Fruit fly (Drosophila melanogaster) whole organism, embryonic: Measurements from ENCODE around the gene Cerk.

Source experiments
- Aef1 ChIP-seq: fragments of 200-800 bp; sonication (Bioruptor generic); IDR thresholded peaks from 3 replicates; pipeline ENCODE4 v1.3.6; 2022; ENCODE audit warnings: missing biosample characterization, missing genetic modification characterization
- CG10366 ChIP-seq: fragments of 200-800 bp; sonication (Bioruptor generic); IDR thresholded peaks from 2 replicates; pipeline ENCODE4 v1.3.6; 2022; ENCODE audit warnings: missing biosample characterization, missing genetic modification characterization
- CG11247 ChIP-seq: fragments of 200-800 bp; sonication (Bioruptor generic); IDR thresholded peaks from 2 replicates; pipeline ENCODE4 v1.3.6; 2022; ENCODE audit warnings: missing biosample characterization, missing genetic modification characterization
- CG12942 ChIP-seq: fragments of 200-800 bp; sonication (Bioruptor generic); optimal IDR thresholded peaks from 3 replicates; lab custom pipeline; 2016; ENCODE audit warnings: missing biosample characterization, missing genetic modification characterization
- CG13624 ChIP-seq: fragments of 200-800 bp; sonication (Bioruptor generic); optimal IDR thresholded peaks from 2 replicates; lab custom pipeline; 2016; ENCODE audit warnings: missing biosample characterization, missing genetic modification characterization
- CG13775 ChIP-seq: fragments of 200-800 bp; sonication (Bioruptor generic); optimal IDR thresholded peaks from 3 replicates; lab custom pipeline; 2017; ENCODE audit warnings: missing biosample characterization, mild to moderate bottlenecking, missing genetic modification characterization
- CG14050 ChIP-seq: fragments of 200-800 bp; sonication (Bioruptor generic); IDR thresholded peaks from 3 replicates; pipeline ENCODE4 v1.3.6; 2022; ENCODE audit warnings: missing biosample characterization, missing genetic modification characterization
- CG15011 ChIP-seq: fragments of 200-800 bp; sonication (Bioruptor generic); optimal IDR thresholded peaks from 3 replicates; lab custom pipeline; 2018; ENCODE audit warnings: missing biosample characterization, mild to moderate bottlenecking, missing genetic modification characterization
- CG1603 ChIP-seq: fragments of 200-800 bp; sonication (Bioruptor generic); optimal IDR thresholded peaks from 2 replicates; lab custom pipeline; 2019; ENCODE audit warnings: missing biosample characterization, mild to moderate bottlenecking, missing genetic modification characterization, moderate library complexity
- CG17385 ChIP-seq: fragments of 200-800 bp; sonication (Bioruptor generic); optimal IDR thresholded peaks from 3 replicates; lab custom pipeline; 2018; ENCODE audit warnings: missing biosample characterization, mild to moderate bottlenecking, missing genetic modification characterization
- CG18599 ChIP-seq: fragments of 200-800 bp; sonication (Bioruptor generic); optimal IDR thresholded peaks from 3 replicates; lab custom pipeline; 2017; ENCODE audit warnings: missing biosample characterization, missing genetic modification characterization, mild to moderate bottlenecking, moderate library complexity, missing genetic modification reagents
- CG2712 ChIP-seq: fragments of 200-800 bp; optimal IDR thresholded peaks from 3 replicates; lab custom pipeline; 2019; ENCODE audit warnings: missing biosample characterization, mild to moderate bottlenecking, missing genetic modification characterization, moderate library complexity
- CG30431 ChIP-seq: fragments of 200-800 bp; sonication (Bioruptor generic); optimal IDR thresholded peaks from 2 replicates; lab custom pipeline; 2017; ENCODE audit warnings: missing biosample characterization, missing genetic modification characterization
- CG34422 ChIP-seq: fragments of 200-800 bp; sonication (Bioruptor generic); IDR thresholded peaks from 3 replicates; pipeline ENCODE4 v1.3.6; 2022; ENCODE audit warnings: missing biosample characterization, missing genetic modification characterization
- CG4707 ChIP-seq: fragments of 200-800 bp; sonication (Bioruptor generic); optimal IDR thresholded peaks from 2 replicates; lab custom pipeline; 2018; ENCODE audit warnings: missing biosample characterization, mild to moderate bottlenecking, missing genetic modification characterization, moderate library complexity
- CG7928 ChIP-seq: fragments of 200-800 bp; sonication (Bioruptor generic); optimal IDR thresholded peaks from 2 replicates; lab custom pipeline; 2017; ENCODE audit warnings: missing biosample characterization, mild to moderate bottlenecking, missing genetic modification characterization
- CG8359 ChIP-seq: fragments of 200-800 bp; sonication (Bioruptor generic); optimal IDR thresholded peaks from 2 replicates; lab custom pipeline; 2017; ENCODE audit warnings: missing biosample characterization, mild to moderate bottlenecking, missing genetic modification characterization, borderline replicate concordance
- CG9727 ChIP-seq: fragments of 200-800 bp; sonication (Bioruptor generic); optimal IDR thresholded peaks from 3 replicates; lab custom pipeline; 2017; ENCODE audit warnings: missing biosample characterization, mild to moderate bottlenecking, missing genetic modification characterization
- CG9797 ChIP-seq: fragments of 200-800 bp; sonication (Bioruptor generic); optimal IDR thresholded peaks from 3 replicates; lab custom pipeline; 2018; ENCODE audit warnings: missing biosample characterization, mild to moderate bottlenecking, missing genetic modification characterization
- CHES-1-like ChIP-seq: fragments of 200-800 bp; sonication (Bioruptor generic); optimal IDR thresholded peaks from 2 replicates; lab custom pipeline; 2016; ENCODE audit warnings: missing biosample characterization, missing genetic modification characterization
- HLHmδ ChIP-seq: fragments of 200-800 bp; sonication (Bioruptor generic); optimal IDR thresholded peaks from 2 replicates; lab custom pipeline; 2018; ENCODE audit warnings: missing biosample characterization, mild to moderate bottlenecking, missing genetic modification characterization, moderate library complexity
- Hr51 ChIP-seq, 2 experiments: fragments of 200-800 bp; sonication (Bioruptor generic); optimal IDR thresholded peaks; 2 replicates in 1 of 2; 3 replicates in 1 of 2; lab custom pipeline; 2016 to 2018; ENCODE audit warnings: missing biosample characterization in 2 of 2, missing genetic modification characterization in 2 of 2, mild to moderate bottlenecking in 1 of 2, moderate library complexity in 1 of 2
- Lhr ChIP-seq: fragments of 200-800 bp; sonication (Bioruptor generic); optimal IDR thresholded peaks from 3 replicates; lab custom pipeline; 2017; ENCODE audit warnings: mild to moderate bottlenecking, missing biosample characterization, missing genetic modification reagents, missing genetic modification characterization
- Myb ChIP-seq: fragments of 200-800 bp; sonication (Bioruptor generic); optimal IDR thresholded peaks from 2 replicates; lab custom pipeline; 2016; ENCODE audit warnings: missing biosample characterization, missing genetic modification characterization
- Pdp1 ChIP-seq, 2 experiments: fragments of 200-800 bp; sonication (Bioruptor generic); optimal IDR thresholded peaks; 3 replicates each; lab custom pipeline; 2016; ENCODE audit warnings: missing biosample characterization in 2 of 2, missing genetic modification characterization in 2 of 2, mild to moderate bottlenecking in 1 of 2, moderate library complexity in 1 of 2
- Scr ChIP-seq: fragments of 200-800 bp; sonication (Bioruptor generic); IDR thresholded peaks from 2 replicates; pipeline ENCODE4 v1.3.6; 2022; ENCODE audit warnings: missing biosample characterization, missing genetic modification characterization; ENCODE audit not compliant: partially characterized antibody
- Sox102F ChIP-seq: fragments of 200-800 bp; sonication (Bioruptor generic); optimal IDR thresholded peaks from 2 replicates; lab custom pipeline; 2018; ENCODE audit warnings: missing biosample characterization, mild to moderate bottlenecking, missing genetic modification characterization, moderate library complexity
- Vsx1 ChIP-seq: fragments of 200-800 bp; sonication (Bioruptor generic); optimal IDR thresholded peaks from 2 replicates; lab custom pipeline; 2017; ENCODE audit warnings: missing biosample characterization, mild to moderate bottlenecking, missing genetic modification characterization, missing genetic modification reagents
- Xbp1 ChIP-seq: fragments of 200-800 bp; sonication (Bioruptor generic); optimal IDR thresholded peaks from 3 replicates; lab custom pipeline; 2016; ENCODE audit warnings: missing biosample characterization, mild to moderate bottlenecking, missing genetic modification characterization
- br ChIP-seq: fragments of >200 bp; optimal IDR thresholded peaks from 2 replicates; lab custom pipeline; 2017
- cas ChIP-seq: fragments of 200-800 bp; sonication (Bioruptor generic); IDR thresholded peaks from 2 replicates; pipeline ENCODE4 v1.3.6; 2022; ENCODE audit warnings: missing biosample characterization, missing genetic modification characterization
- cg ChIP-seq: fragments of 200-800 bp; sonication (Bioruptor generic); optimal IDR thresholded peaks from 3 replicates; lab custom pipeline; 2019; ENCODE audit warnings: missing biosample characterization, mild to moderate bottlenecking, missing genetic modification characterization, moderate library complexity
- dmrt11E ChIP-seq: fragments of 200-800 bp; sonication (Bioruptor generic); optimal IDR thresholded peaks from 3 replicates; lab custom pipeline; 2018; ENCODE audit warnings: missing biosample characterization, mild to moderate bottlenecking, missing genetic modification characterization, moderate library complexity
- exex ChIP-seq: fragments of 200-800 bp; sonication (Bioruptor generic); optimal IDR thresholded peaks from 4 replicates; lab custom pipeline; 2018; ENCODE audit warnings: missing biosample characterization, mild to moderate bottlenecking, missing genetic modification characterization, moderate library complexity
- ftz-f1 ChIP-seq: fragments of 200-800 bp; sonication (Bioruptor generic); optimal IDR thresholded peaks from 2 replicates; lab custom pipeline; 2016; ENCODE audit warnings: missing biosample characterization, missing genetic modification characterization
- klu ChIP-seq: fragments of 200-800 bp; sonication (Bioruptor generic); IDR thresholded peaks from 2 replicates; pipeline ENCODE4 v1.3.6; 2022; ENCODE audit warnings: missing biosample characterization, missing genetic modification characterization
- lbe ChIP-seq: fragments of 200-800 bp; sonication (Bioruptor generic); optimal IDR thresholded peaks from 2 replicates; lab custom pipeline; 2016; ENCODE audit warnings: missing biosample characterization, mild to moderate bottlenecking, missing genetic modification characterization
- mam ChIP-seq: fragments of 200-800 bp; sonication (Bioruptor generic); optimal IDR thresholded peaks from 3 replicates; lab custom pipeline; 2016; ENCODE audit warnings: missing biosample characterization, missing genetic modification characterization
- nom ChIP-seq: fragments of 200-800 bp; sonication (Bioruptor generic); optimal IDR thresholded peaks from 2 replicates; lab custom pipeline; 2017; ENCODE audit warnings: missing biosample characterization, missing genetic modification characterization, mild to moderate bottlenecking, moderate library complexity, missing genetic modification reagents
- odd ChIP-seq: fragments of 200-800 bp; sonication (Bioruptor generic); optimal IDR thresholded peaks from 2 replicates; lab custom pipeline; 2017; ENCODE audit warnings: missing biosample characterization, mild to moderate bottlenecking, missing genetic modification characterization
- pho ChIP-seq: fragments of 200-800 bp; sonication (Bioruptor generic); optimal IDR thresholded peaks from 2 replicates; lab custom pipeline; 2016; ENCODE audit warnings: missing biosample characterization, missing genetic modification characterization
- pros ChIP-seq: fragments of 200-800 bp; sonication (Bioruptor generic); optimal IDR thresholded peaks from 3 replicates; lab custom pipeline; 2019; ENCODE audit warnings: missing biosample characterization, mild to moderate bottlenecking, missing genetic modification characterization, moderate library complexity
- psq ChIP-seq: fragments of 200-800 bp; sonication (Bioruptor generic); optimal IDR thresholded peaks from 2 replicates; lab custom pipeline; 2017; ENCODE audit warnings: missing biosample characterization, missing genetic modification characterization
- repo ChIP-seq: fragments of 200-800 bp; sonication (Bioruptor generic); optimal IDR thresholded peaks from 2 replicates; lab custom pipeline; 2016; ENCODE audit warnings: missing biosample characterization, missing genetic modification characterization
- rib ChIP-seq: fragments of 200-800 bp; sonication (Bioruptor generic); IDR thresholded peaks from 2 replicates; pipeline ENCODE4 v1.3.6; 2022; ENCODE audit warnings: missing biosample characterization, missing genetic modification characterization
- sc ChIP-seq, 3 experiments: fragments of >200 bp in 2 of 3; fragments of 200-800 bp in 1 of 3; sonication (Bioruptor generic) in 1 of 3; optimal IDR thresholded peaks; 2 replicates in 2 of 3; 3 replicates in 1 of 3; lab custom pipeline; 2017; ENCODE audit warnings: mild to moderate bottlenecking in 1 of 3, missing biosample characterization in 1 of 3, missing genetic modification characterization in 1 of 3, missing genetic modification reagents in 1 of 3
- wdn ChIP-seq: fragments of 200-800 bp; sonication (Bioruptor generic); IDR thresholded peaks from 2 replicates; pipeline ENCODE4 v1.3.6; 2022; ENCODE audit warnings: missing biosample characterization, missing genetic modification characterization
- z ChIP-seq: fragments of 200-800 bp; sonication (Bioruptor generic); IDR thresholded peaks from 3 replicates; pipeline ENCODE4 v1.3.6; 2022; ENCODE audit warnings: missing biosample characterization, missing genetic modification characterization

Gene Cerk

DNA sequence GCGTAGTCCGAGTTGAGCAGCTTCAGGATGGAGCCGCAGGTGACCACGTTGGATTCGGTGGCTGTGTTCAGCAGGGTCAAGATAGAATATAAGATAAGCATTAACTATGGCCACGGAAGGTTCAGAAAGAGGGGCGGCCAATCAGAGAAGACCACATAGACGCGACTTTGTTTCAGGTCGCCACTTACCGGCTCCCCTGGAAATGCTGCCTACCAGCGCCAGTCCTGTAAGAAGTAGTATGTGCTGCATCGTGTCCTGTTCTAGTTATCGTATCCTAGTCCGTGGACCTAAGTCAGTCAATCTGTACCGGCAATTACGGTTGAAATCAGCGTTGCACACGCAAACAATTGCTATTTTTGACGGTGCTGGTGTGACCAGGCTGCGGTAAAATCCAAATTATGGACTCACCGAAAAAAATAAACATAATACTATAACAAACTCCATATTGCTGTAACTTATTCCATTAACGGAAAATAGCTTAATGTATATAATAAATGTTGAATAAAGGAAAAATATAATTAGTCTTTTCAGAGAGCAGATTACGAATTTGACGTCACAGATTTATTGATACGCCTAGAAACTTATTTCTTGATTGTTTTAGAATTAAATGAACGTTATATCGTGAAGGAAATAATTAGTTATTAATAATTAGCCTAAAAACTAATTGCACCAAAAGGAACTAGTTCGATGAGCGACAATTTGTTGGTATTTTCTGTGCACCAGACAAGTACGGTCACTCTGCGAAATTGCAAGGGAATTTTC lies 13.6 kb downstream of the Cerk start, which contains the start of the genes CG11999 and CG1161 (continued):
- TF ChIP-seq cas (GFP tag; lab: Robert Waterston, UW) (no peak), CG8359 (GFP tag; lab: Kevin White, UChicago) (no peak), CG34422 (GFP tag; lab: Robert Waterston, UW) (0 out of 3 replicates have a peak, but pooled peaks have one; percentile 24), dmrt11E (tag; lab: Kevin White, UChicago) (peak; percentile 9), rib (GFP tag; lab: Robert Waterston, UW) (no peak), HLHmδ (no peak), br (lab: Kevin White, UChicago) (no peak), CG11247 (no peak), odd (GFP tag; lab: Kevin White, UChicago) (no peak), lbe (GFP tag; lab: Kevin White, UChicago) (peak; percentile 28), CG10366 (no peak), CG2712 (tag; lab: Kevin White, UChicago) (peak; percentile 47), Xbp1 (GFP tag; lab: Kevin White, UChicago) (peak; percentile 93), CG1603 (tag; lab: Kevin White, UChicago) (no peak), Vsx1 (peak; percentile 96), CG15011 (no peak), CG9727 (GFP tag; lab: Kevin White, UChicago) (peak; percentile 19), CHES-1-like (GFP tag; lab: Kevin White, UChicago) (no peak), cg (GFP tag; lab: Kevin White, UChicago) (no peak), psq (no peak), Aef1 (GFP tag; lab: Robert Waterston, UW) (no peak), CG14050 (GFP tag; lab: Robert Waterston, UW) (no peak; the same call in 2 of the 3 replicates), Myb (GFP tag; lab: Kevin White, UChicago) (no peak), CG30431 (GFP tag; lab: Kevin White, UChicago) (no peak), exex (tag; lab: Kevin White, UChicago) (peak; percentile 17), mam (GFP tag; lab: Kevin White, UChicago) (no peak), Hr51 (GFP tag; optimal IDR thresholded peaks at IDR 0.05; lab: Kevin White, UChicago) (peak in 1 of 2 experiments; percentile 52), Sox102F (no peak), pho (GFP tag; lab: Kevin White, UChicago) (no peak), CG17385 (GFP tag; lab: Kevin White, UChicago) (no peak), Scr (GFP tag; lab: Robert Waterston, UW) (no peak), CG13624 (GFP tag; lab: Kevin White, UChicago) (no peak), CG7928 (GFP tag; lab: Kevin White, UChicago) (no peak), CG9797 (peak; percentile 69), klu (GFP tag; lab: Robert Waterston, UW) (no peak), repo (no peak), sc (optimal IDR thresholded peaks at IDR 0.05; lab: Kevin White, UChicago) (no peak), sc (GFP tag; optimal IDR thresholded peaks at IDR 0.05; lab: Kevin White, UChicago) (no peak), ftz-f1 (GFP tag; lab: Kevin White, UChicago) (no peak), CG4707 (GFP tag; lab: Kevin White, UChicago) (no peak), nom (GFP tag; lab: Kevin White, UChicago) (peak; percentile 16), Lhr (GFP tag; lab: Kevin White, UChicago) (peak; percentile 60), Pdp1 (GFP tag; optimal IDR thresholded peaks at IDR 0.05; lab: Kevin White, UChicago) (peak in 1 of 2 experiments; percentile 19), CG13775 (GFP tag; lab: Kevin White, UChicago) (peak; percentile 10), pros (no peak), wdn (GFP tag; lab: Robert Waterston, UW) (no peak), CG12942 (no peak), z (GFP tag; lab: Robert Waterston, UW) (no peak), CG18599 (GFP tag; lab: Kevin White, UChicago) (no peak)
